Fruit fly (Drosophila melanogaster): ENCODE data around the gene MME1.

Gene MME1

dm6 chr2L:7004304-7004703, 23.0 kb upstream of the MME1 start:
- TF ChIP-seq Myc (optimal IDR thresholded peaks at IDR 0.05) (no peak), sv (GFP tag; optimal IDR thresholded peaks at IDR 0.05) (no peak)

- TF ChIP-seq HLH106 (tag; optimal IDR thresholded peaks at IDR 0.05) = no peak
- TF ChIP-seq sage (GFP tag; optimal IDR thresholded peaks at IDR 0.05) = no peak
- TF ChIP-seq N (GFP tag; optimal IDR thresholded peaks at IDR 0.05) = no peak
- no peak for TF ChIP-seq jim (GFP tag; optimal IDR thresholded peaks at IDR 0.05)
- TF ChIP-seq usp (GFP tag; optimal IDR thresholded peaks at IDR 0.05) = no peak
- TF ChIP-seq brk (GFP tag; optimal IDR thresholded peaks at IDR 0.05) = no peak
- TF ChIP-seq Mio (GFP tag; optimal IDR thresholded peaks at IDR 0.05) = no peak
- TF ChIP-seq woc (GFP tag; optimal IDR thresholded peaks at IDR 0.05) = no peak
- TF ChIP-seq Dfd (GFP tag; optimal IDR thresholded peaks at IDR 0.05) = no peak
- TF ChIP-seq Hnf4 (GFP tag; optimal IDR thresholded peaks at IDR 0.05) = no peak
- TF ChIP-seq Hr83 (GFP tag; optimal IDR thresholded peaks at IDR 0.05; ENCODE audit: poor library complexity, severe bottlenecking) = no peak
- TF ChIP-seq Vsx2 (GFP tag; optimal IDR thresholded peaks at IDR 0.05; ENCODE audit: partially characterized antibody) = peak; percentile 38
- no peak for TF ChIP-seq Myc (optimal IDR thresholded peaks at IDR 0.05)
- TF ChIP-seq CrebA (GFP tag; optimal IDR thresholded peaks at IDR 0.05; ENCODE audit: borderline replicate concordance) = peak; percentile 52
- TF ChIP-seq psq (GFP tag; optimal IDR thresholded peaks at IDR 0.05) = no peak
- TF ChIP-seq pan (optimal IDR thresholded peaks at IDR 0.05) = no peak
Observed at dm6 chr2L:7005489-7005888, 21.8 kb upstream of the MME1 start.

dm6 chr2L:7007564-7007963, 19.8 kb upstream of the MME1 start:
- TF ChIP-seq dmrt93B (GFP tag; optimal IDR thresholded peaks at IDR 0.05) = no peak
- TF ChIP-seq pan (optimal IDR thresholded peaks at IDR 0.05) = no peak
- no peak for TF ChIP-seq sage (GFP tag; optimal IDR thresholded peaks at IDR 0.05)

- TF ChIP-seq psq (GFP tag; optimal IDR thresholded peaks at IDR 0.05) (peak; percentile 92), Vsx2 (GFP tag; optimal IDR thresholded peaks at IDR 0.05; ENCODE audit: partially characterized antibody) (peak; percentile 54), Hr78 (GFP tag; optimal IDR thresholded peaks at IDR 0.05) (no peak), brk (GFP tag; optimal IDR thresholded peaks at IDR 0.05) (no peak)
Observed at dm6 chr2L:7009807-7010470, 17.4 kb upstream of the MME1 start, which contains the start of gene uif. Gene uif, minus strand, starts transcription at chr2L:7010359.

dm6 chr2L:7010513-7010912, 16.8 kb upstream of the MME1 start:
- no peak for TF ChIP-seq HLH106 (tag; optimal IDR thresholded peaks at IDR 0.05)

- TF ChIP-seq usp (GFP tag; optimal IDR thresholded peaks at IDR 0.05) (no peak), dmrt93B (GFP tag; optimal IDR thresholded peaks at IDR 0.05) (no peak), Sp1 (GFP tag; optimal IDR thresholded peaks at IDR 0.05) (no peak), dsf (GFP tag; optimal IDR thresholded peaks at IDR 0.05; ENCODE audit: borderline replicate concordance) (no peak), CG32264 (GFP tag; optimal IDR thresholded peaks at IDR 0.05) (no peak), Dif (GFP tag; optimal IDR thresholded peaks at IDR 0.05; ENCODE audit: partially characterized antibody) (no peak), GATAd (GFP tag; optimal IDR thresholded peaks at IDR 0.05) (no peak), Hr83 (GFP tag; optimal IDR thresholded peaks at IDR 0.05; ENCODE audit: poor library complexity, severe bottlenecking) (no peak), tai (GFP tag; optimal IDR thresholded peaks at IDR 0.05) (no peak), Rel (GFP tag; optimal IDR thresholded peaks at IDR 0.05) (no peak), Rel (tag; optimal IDR thresholded peaks at IDR 0.05) (no peak)
Observed at dm6 chr2L:7011962-7012361, 15.4 kb upstream of the MME1 start, which contains the start of gene CG43321. Gene CG43321, plus strand, starts transcription at chr2L:7012262.

dm6 chr2L:7013157-7013556, 14.2 kb upstream of the MME1 start, which contains the start of gene CG43322:
Gene CG43322, plus strand, starts transcription at chr2L:7013396.
- TF ChIP-seq CG32264 (GFP tag; optimal IDR thresholded peaks at IDR 0.05) (no peak), Myc (optimal IDR thresholded peaks at IDR 0.05) (no peak), GATAd (GFP tag; optimal IDR thresholded peaks at IDR 0.05) (no peak), Jra (GFP tag; optimal IDR thresholded peaks at IDR 0.05) (no peak), br (GFP tag; optimal IDR thresholded peaks at IDR 0.05) (no peak), pan (optimal IDR thresholded peaks at IDR 0.05) (no peak), N (GFP tag; optimal IDR thresholded peaks at IDR 0.05) (no peak), tai (GFP tag; optimal IDR thresholded peaks at IDR 0.05) (no peak), h (GFP tag; optimal IDR thresholded peaks at IDR 0.05) (no peak), sv (GFP tag; optimal IDR thresholded peaks at IDR 0.05) (no peak), brk (GFP tag; optimal IDR thresholded peaks at IDR 0.05) (no peak), woc (GFP tag; optimal IDR thresholded peaks at IDR 0.05) (no peak), Sp1 (GFP tag; optimal IDR thresholded peaks at IDR 0.05) (no peak), Vsx2 (GFP tag; optimal IDR thresholded peaks at IDR 0.05; ENCODE audit: partially characterized antibody) (no peak), Mio (GFP tag; optimal IDR thresholded peaks at IDR 0.05) (no peak), sage (GFP tag; optimal IDR thresholded peaks at IDR 0.05) (no peak), ey (GFP tag; optimal IDR thresholded peaks at IDR 0.05) (no peak), Hnf4 (GFP tag; optimal IDR thresholded peaks at IDR 0.05) (no peak), lola (GFP tag; optimal IDR thresholded peaks at IDR 0.05) (no peak)

Measured in whole organism, wandering third instar larva.